Worm (Caenorhabditis elegans) whole organism, L1 larva: ENCODE data around the gene F10E9.11.

Source experiments
- C04F5.9 ChIP-seq: sonication (generic microtip); optimal IDR thresholded peaks from 2 replicates; lab custom pipeline; 2016; ENCODE audit warnings: missing genetic modification characterization, missing compliant biosample characterization
- Y116A8C.19 ChIP-seq: sonication (generic microtip); optimal IDR thresholded peaks from 2 replicates; lab custom pipeline; 2016; ENCODE audit warnings: missing compliant biosample characterization, missing genetic modification characterization, borderline replicate concordance
- alr-1 ChIP-seq: fragments of 200-800 bp; sonication (Bioruptor generic); optimal IDR thresholded peaks from 2 replicates; lab custom pipeline; 2018; ENCODE audit warnings: borderline replicate concordance, mild to moderate bottlenecking, missing genetic modification characterization, missing compliant biosample characterization
- blmp-1 ChIP-seq: fragments of 150-350 bp; optimal IDR thresholded peaks from 2 replicates; lab custom pipeline; 2014; ENCODE audit warnings: missing biosample characterization, missing genetic modification characterization
- ceh-82 ChIP-seq, 3 experiments: fragments of 150-350 bp in 1 of 3; sonication (generic microtip) in 2 of 3; optimal IDR thresholded peaks; 2 replicates each; lab custom pipeline; 2014 to 2017; ENCODE audit warnings: missing biosample characterization in 3 of 3, missing genetic modification characterization in 3 of 3
- ceh-88 ChIP-seq: fragments of 200-800 bp; sonication (Bioruptor generic); IDR thresholded peaks from 2 replicates; pipeline ENCODE4 v1.3.6; 2022; ENCODE audit warnings: missing genetic modification characterization, missing compliant biosample characterization
- dpl-1 ChIP-seq, 3 experiments: fragments of 150-350 bp in 2 of 3; sonication (generic microtip) in 1 of 3; optimal IDR thresholded peaks; 2 replicates each; lab custom pipeline; 2014 to 2017; ENCODE audit warnings: missing biosample characterization in 3 of 3, missing genetic modification characterization in 3 of 3, missing genetic modification reagents in 3 of 3
- dsc-1 ChIP-seq: sonication (generic microtip); optimal IDR thresholded peaks from 2 replicates; lab custom pipeline; 2016; ENCODE audit warnings: mild to moderate bottlenecking, missing genetic modification characterization, missing compliant biosample characterization
- efl-1 ChIP-seq, 4 experiments: fragments of 150-350 bp; optimal IDR thresholded peaks in 3 of 4; peaks in 1 of 4; 1 replicate in 1 of 4; 2 replicates in 3 of 4; lab custom pipeline; 2014; ENCODE audit warnings: missing biosample characterization in 2 of 4, missing genetic modification characterization in 2 of 4, missing genetic modification reagents in 2 of 4
- efl-3 ChIP-seq: fragments of 200-800 bp; sonication (Bioruptor generic); optimal IDR thresholded peaks from 2 replicates; lab custom pipeline; 2018; ENCODE audit warnings: mild to moderate bottlenecking, missing genetic modification characterization, missing compliant biosample characterization
- elt-3 ChIP-seq, 6 experiments: fragments of 150-350 bp in 1 of 6; sonication (generic microtip); optimal IDR thresholded peaks; 2 replicates each; lab custom pipeline; 2017 to 2018; ENCODE audit warnings: missing biosample characterization in 6 of 6, missing genetic modification characterization in 6 of 6, inconsistent platforms in 1 of 6
- fkh-4 ChIP-seq: sonication (generic microtip); optimal IDR thresholded peaks from 2 replicates; lab custom pipeline; 2016; ENCODE audit warnings: missing compliant biosample characterization, missing genetic modification characterization, borderline replicate concordance
- fkh-8 ChIP-seq: sonication (generic microtip); optimal IDR thresholded peaks from 2 replicates; lab custom pipeline; 2016; ENCODE audit warnings: mild to moderate bottlenecking, missing genetic modification characterization, missing compliant biosample characterization
- grh-1 ChIP-seq: fragments of 200-800 bp; sonication (Bioruptor generic); IDR thresholded peaks from 2 replicates; pipeline ENCODE4 v1.3.6; 2022; ENCODE audit warnings: missing genetic modification reagents, missing genetic modification characterization, missing compliant biosample characterization
- hlh-17 ChIP-seq: fragments of 200-800 bp; sonication (Bioruptor generic); optimal IDR thresholded peaks from 2 replicates; lab custom pipeline; 2018; ENCODE audit warnings: missing genetic modification characterization, mild to moderate bottlenecking, missing compliant biosample characterization, moderate library complexity, borderline replicate concordance
- hlh-4 ChIP-seq: sonication (generic microtip); optimal IDR thresholded peaks from 2 replicates; lab custom pipeline; 2016; ENCODE audit warnings: mild to moderate bottlenecking, missing genetic modification characterization, missing compliant biosample characterization
- jun-1 ChIP-seq: fragments of 150-350 bp; optimal IDR thresholded peaks from 2 replicates; lab custom pipeline; 2014; ENCODE audit warnings: missing biosample characterization, missing genetic modification reagents, missing genetic modification characterization
- lin-13 ChIP-seq: fragments of 150-350 bp; optimal IDR thresholded peaks from 2 replicates; lab custom pipeline; 2014; ENCODE audit warnings: missing biosample characterization, missing genetic modification reagents, missing genetic modification characterization
- lin-35 ChIP-seq, 2 experiments: fragments of 150-350 bp; optimal IDR thresholded peaks; 2 replicates each; lab custom pipeline; 2014; ENCODE audit warnings: missing biosample characterization in 2 of 2, missing genetic modification characterization in 2 of 2, missing genetic modification reagents in 2 of 2
- lin-39 ChIP-seq: fragments of 150-350 bp; optimal IDR thresholded peaks from 2 replicates; lab custom pipeline; 2014; ENCODE audit warnings: missing biosample characterization, missing genetic modification reagents, missing genetic modification characterization
- lir-3 ChIP-seq: sonication (generic microtip); optimal IDR thresholded peaks from 2 replicates; lab custom pipeline; 2016; ENCODE audit warnings: mild to moderate bottlenecking, missing genetic modification characterization, moderate library complexity, missing compliant biosample characterization; ENCODE audit not compliant: poor library complexity
- mdl-1 ChIP-seq, 2 experiments: fragments of 150-350 bp; optimal IDR thresholded peaks; 2 replicates each; lab custom pipeline; 2014 to 2017; ENCODE audit warnings: missing biosample characterization in 2 of 2, missing genetic modification characterization in 2 of 2, inconsistent platforms in 1 of 2
- mef-2 ChIP-seq: fragments of 150-350 bp; optimal IDR thresholded peaks from 2 replicates; lab custom pipeline; 2014; ENCODE audit warnings: missing biosample characterization, missing genetic modification characterization
- mep-1 ChIP-seq: fragments of 150-350 bp; optimal IDR thresholded peaks from 2 replicates; lab custom pipeline; 2014; ENCODE audit warnings: missing biosample characterization, missing genetic modification characterization
- nhr-12 ChIP-seq: sonication (generic microtip); optimal IDR thresholded peaks from 2 replicates; lab custom pipeline; 2017; ENCODE audit warnings: missing biosample characterization, missing genetic modification characterization
- nhr-19 ChIP-seq: fragments of 200-800 bp; sonication (Bioruptor generic); conservative IDR thresholded peaks from 2 replicates; pipeline ENCODE4 v1.3.6; 2022; ENCODE audit warnings: missing genetic modification characterization, missing compliant biosample characterization
- nhr-20 ChIP-seq: sonication (generic microtip); optimal IDR thresholded peaks from 2 replicates; lab custom pipeline; 2016; ENCODE audit warnings: mild to moderate bottlenecking, missing genetic modification characterization, missing compliant biosample characterization
- nhr-237 ChIP-seq: fragments of 150-350 bp; optimal IDR thresholded peaks from 2 replicates; lab custom pipeline; 2014; ENCODE audit warnings: missing biosample characterization, missing genetic modification characterization
- nhr-28 ChIP-seq: fragments of 150-350 bp; optimal IDR thresholded peaks from 2 replicates; lab custom pipeline; 2014; ENCODE audit warnings: missing biosample characterization, missing genetic modification characterization
- nhr-77 ChIP-seq: fragments of 150-350 bp; optimal IDR thresholded peaks from 2 replicates; lab custom pipeline; 2014; ENCODE audit warnings: missing biosample characterization, missing genetic modification characterization
- nhr-84 ChIP-seq: sonication (generic microtip); optimal IDR thresholded peaks from 2 replicates; lab custom pipeline; 2017; ENCODE audit warnings: missing biosample characterization, missing genetic modification characterization
- nhr-85 ChIP-seq: sonication (generic microtip); peaks from one replicate; lab custom pipeline; 2016; ENCODE audit warnings: missing genetic modification characterization, inconsistent platforms, missing compliant biosample characterization
- pag-3 ChIP-seq: sonication (generic microtip); optimal IDR thresholded peaks from 2 replicates; lab custom pipeline; 2017; ENCODE audit warnings: missing genetic modification characterization, mild to moderate bottlenecking, missing compliant biosample characterization, antibody characterized with exemption, borderline replicate concordance; ENCODE audit not compliant: insufficient read depth
- pqm-1 ChIP-seq: sonication (generic microtip); optimal IDR thresholded peaks from 3 replicates; lab custom pipeline; 2017; ENCODE audit warnings: missing biosample characterization, missing genetic modification characterization
- rnt-1 ChIP-seq: sonication (generic microtip); optimal IDR thresholded peaks from 2 replicates; lab custom pipeline; 2016; ENCODE audit warnings: mild to moderate bottlenecking, missing genetic modification characterization, moderate library complexity, missing compliant biosample characterization
- skn-1 ChIP-seq: fragments of 150-350 bp; optimal IDR thresholded peaks from 2 replicates; lab custom pipeline; 2014; ENCODE audit warnings: missing biosample characterization, missing genetic modification characterization
- snpc-4 ChIP-seq: fragments of 150-350 bp; optimal IDR thresholded peaks from 2 replicates; lab custom pipeline; 2014; ENCODE audit warnings: missing biosample characterization, missing genetic modification characterization
- sox-4 ChIP-seq: sonication (generic microtip); optimal IDR thresholded peaks from 2 replicates; lab custom pipeline; 2016; ENCODE audit warnings: missing genetic modification characterization, missing compliant biosample characterization
- swsn-7 ChIP-seq: sonication (generic microtip); optimal IDR thresholded peaks from 2 replicates; lab custom pipeline; 2016; ENCODE audit warnings: missing genetic modification characterization, missing compliant biosample characterization
- tbx-2 ChIP-seq: sonication (generic microtip); optimal IDR thresholded peaks from 2 replicates; lab custom pipeline; 2016; ENCODE audit warnings: missing genetic modification characterization, missing compliant biosample characterization
- tlp-1 ChIP-seq: fragments of 150-350 bp; optimal IDR thresholded peaks from 2 replicates; lab custom pipeline; 2014; ENCODE audit warnings: missing biosample characterization, missing genetic modification characterization
- unc-86 ChIP-seq: sonication (generic microtip); optimal IDR thresholded peaks from 2 replicates; lab custom pipeline; 2016; ENCODE audit warnings: missing genetic modification characterization, missing compliant biosample characterization
- unc-98 ChIP-seq: fragments of 200-800 bp; sonication (Bioruptor generic); IDR thresholded peaks from 2 replicates; pipeline ENCODE4 v1.3.6; 2022; ENCODE audit warnings: missing genetic modification characterization, missing compliant biosample characterization
- vab-15 ChIP-seq: sonication (generic microtip); optimal IDR thresholded peaks from 2 replicates; lab custom pipeline; 2017; ENCODE audit warnings: missing genotype, mild to moderate bottlenecking, missing genetic modification characterization, missing compliant biosample characterization
- ztf-11 ChIP-seq, 2 experiments: sonication (generic microtip); optimal IDR thresholded peaks; 2 replicates each; lab custom pipeline; 2016 to 2017; ENCODE audit warnings: missing genetic modification characterization in 2 of 2, missing biosample characterization in 1 of 2, missing compliant biosample characterization in 1 of 2
- ztf-4 ChIP-seq: fragments of 150-350 bp; optimal IDR thresholded peaks from 2 replicates; lab custom pipeline; 2014; ENCODE audit warnings: missing biosample characterization, missing genetic modification characterization

F10E9.11 gene

DNA sequence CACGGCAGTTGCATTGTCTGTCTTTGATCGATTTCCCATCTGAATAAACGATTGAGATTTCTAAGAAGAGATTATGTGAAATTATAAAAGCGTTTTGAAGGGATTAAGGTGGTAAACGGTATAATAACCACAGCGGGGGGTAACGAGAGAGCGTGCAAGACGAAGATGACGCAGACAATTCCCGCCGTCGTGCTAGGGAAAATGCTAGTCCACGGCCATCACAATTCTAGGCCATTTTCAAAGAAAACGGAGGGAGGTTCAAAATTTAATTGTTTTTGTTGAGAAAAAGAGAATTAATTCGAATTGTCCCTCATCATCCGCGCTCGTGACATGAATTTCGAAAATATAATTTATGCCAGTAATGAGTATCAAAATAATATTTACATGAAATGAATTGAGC is at the start of gene F10E9.11 (continued):
- TF ChIP-seq tlp-1 (no peak), ztf-4 (peak; percentile 57), nhr-85 (tag; lab: Kevin White, UChicago) (peak; percentile 96), C04F5.9 (peak; percentile 74), mef-2 (no peak), sox-4 (peak; percentile 91), dpl-1 (GFP tag; optimal IDR thresholded peaks at IDR 0.05; lab: Kevin White, UChicago) (peak; percentile 96), nhr-237 (tag; lab: Kevin White, UChicago) (peak; percentile 2), nhr-20 (tag; lab: Kevin White, UChicago) (peak; percentile 86), ztf-11 (tag; optimal IDR thresholded peaks at IDR 0.05; lab: Kevin White, UChicago) (peak in 1 of 2 experiments; percentile 91), ceh-82 (tag; optimal IDR thresholded peaks at IDR 0.05; lab: Kevin White, UChicago) (peak; percentile 71 to 77 (median 74)), skn-1 (tag; lab: Kevin White, UChicago) (peak; percentile 76), rnt-1 (tag; lab: Kevin White, UChicago) (peak; percentile 98), elt-3 (tag; optimal IDR thresholded peaks at IDR 0.05; lab: Kevin White, UChicago) (peak in 3 of 6 experiments; percentile 25 to 52 (median 28)), ceh-88 (GFP tag; lab: Robert Waterston, UW) (peak; percentile 53; the same call in 1 of the 2 replicates), dsc-1 (tag; lab: Kevin White, UChicago) (peak; percentile 92), mdl-1 (tag; optimal IDR thresholded peaks at IDR 0.05; lab: Kevin White, UChicago) (peak in 1 of 2 experiments; percentile 62), swsn-7 (peak; percentile 85), Y116A8C.19 (tag; lab: Kevin White, UChicago) (peak; percentile 57), efl-3 (GFP tag; lab: Kevin White, UChicago) (no peak), nhr-19 (GFP tag; lab: Robert Waterston, UW) (peak; percentile 84), tbx-2 (tag; lab: Kevin White, UChicago) (peak; percentile 92), nhr-84 (tag; lab: Kevin White, UChicago) (no peak), lir-3 (tag; lab: Kevin White, UChicago) (peak; percentile 96), jun-1 (peak; percentile 76), nhr-28 (tag; lab: Kevin White, UChicago) (no peak), lin-39 (peak; percentile 49), pqm-1 (tag; lab: Kevin White, UChicago) (no peak), vab-15 (tag; lab: Kevin White, UChicago) (peak; percentile 85), alr-1 (tag; lab: Kevin White, UChicago) (no peak), unc-98 (GFP tag; lab: Robert Waterston, UW) (peak; percentile 76)

DNA sequence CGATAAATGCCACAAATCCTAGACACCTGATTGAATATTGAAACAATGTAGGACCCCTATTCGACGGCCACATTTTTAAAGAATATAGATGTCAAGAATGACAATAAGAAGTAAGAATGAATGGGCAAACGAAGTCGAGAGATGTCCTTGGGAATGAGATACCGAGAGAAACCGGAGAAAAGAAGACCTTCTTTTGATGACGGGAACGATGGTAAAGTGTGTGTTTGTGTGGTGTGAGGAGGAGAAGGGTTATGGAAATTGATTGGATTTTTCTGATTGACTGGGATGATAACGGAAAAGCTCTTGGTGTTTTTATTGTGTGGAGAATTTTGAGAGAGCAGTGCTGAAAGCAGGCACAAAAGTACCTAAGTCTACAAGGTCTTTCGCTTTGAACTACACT is 49.6 kb upstream of the F10E9.11 start, which contains the start of gene R05D3.9:
Gene R05D3.9 (minus strand): TSS at position 101 of the 400 bp plus-strand sequence.
- no peak for TF ChIP-seq dsc-1 (tag; lab: Kevin White, UChicago)
- TF ChIP-seq efl-1 (optimal IDR thresholded peaks at IDR 0.05; lab: Kevin White, UChicago): no peak
- peak in 1 of 2 experiments; percentile 6 for TF ChIP-seq efl-1 (GFP tag; optimal IDR thresholded peaks at IDR 0.05 in 1 of 2; lab: Kevin White, UChicago)
- no peak for TF ChIP-seq grh-1 (GFP tag; lab: Robert Waterston, UW)
- peak; percentile 49 for TF ChIP-seq mep-1 (tag; lab: Kevin White, UChicago)
- TF ChIP-seq hlh-4 (tag; lab: Kevin White, UChicago): no peak
- TF ChIP-seq nhr-85 (tag; lab: Kevin White, UChicago): peak; percentile 46
- TF ChIP-seq blmp-1 (tag; lab: Kevin White, UChicago): peak; percentile 35
- no peak for TF ChIP-seq snpc-4 (tag; lab: Kevin White, UChicago)

DNA sequence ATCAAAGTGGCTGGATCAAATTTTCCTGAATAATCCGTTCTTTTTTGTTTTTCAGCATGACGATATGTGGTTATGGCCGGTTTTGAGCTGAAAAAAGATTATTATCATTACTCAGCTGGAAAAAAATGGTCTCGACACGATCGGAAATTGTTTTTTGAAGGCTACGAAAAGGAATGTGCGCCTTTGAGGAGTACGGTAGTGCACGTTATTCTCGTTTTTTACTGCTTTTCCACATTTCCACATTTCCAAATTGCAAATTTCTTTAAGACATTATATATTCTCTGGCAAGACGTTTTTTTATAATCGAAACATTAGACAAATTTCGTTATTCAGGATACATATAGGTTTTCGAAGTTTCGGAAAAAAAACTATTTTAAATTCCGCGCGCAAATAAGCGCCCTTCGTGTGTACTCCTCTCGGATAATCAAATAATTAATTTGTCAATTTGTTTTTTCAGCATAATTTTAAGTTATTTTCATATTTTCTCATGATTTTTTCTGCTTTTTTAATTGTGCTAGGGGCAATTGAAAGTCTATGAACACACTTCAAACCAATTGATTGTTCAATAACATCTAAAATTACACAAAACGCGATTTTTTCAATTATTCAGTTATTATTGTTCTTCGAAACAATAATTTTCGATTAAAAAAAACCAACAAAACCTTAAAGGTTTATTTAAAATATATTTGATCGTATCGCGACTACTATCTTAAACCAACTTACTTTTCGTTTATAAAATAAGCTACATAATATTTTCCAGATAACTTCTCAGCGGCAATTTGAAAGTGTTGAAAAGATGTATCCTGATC is 44.4 kb upstream of the F10E9.11 start, which contains the start of gene R05D3.3:
Gene R05D3.3 (plus strand): TSS at position 759 of the 809 bp plus-strand sequence.
- TF ChIP-seq lin-39: no peak
- TF ChIP-seq hlh-17 (GFP tag; lab: Kevin White, UChicago): no peak
- no peak for TF ChIP-seq nhr-77 (tag; lab: Kevin White, UChicago)
- TF ChIP-seq lin-35 (GFP tag; optimal IDR thresholded peaks at IDR 0.05; lab: Kevin White, UChicago): peak in 1 of 2 experiments; percentile 62
- no peak for TF ChIP-seq efl-3 (GFP tag; lab: Kevin White, UChicago)
- TF ChIP-seq fkh-8: no peak
- no peak for TF ChIP-seq lin-13
- peak in 1 of 2 experiments; percentile 29 for TF ChIP-seq efl-1 (optimal IDR thresholded peaks at IDR 0.05; lab: Kevin White, UChicago)
- TF ChIP-seq efl-1 (GFP tag; optimal IDR thresholded peaks at IDR 0.05 in 1 of 2; lab: Kevin White, UChicago): peak; percentile 33 to 93
- no peak for TF ChIP-seq pag-3
- TF ChIP-seq nhr-28 (tag; lab: Kevin White, UChicago): no peak
- no peak for TF ChIP-seq nhr-12 (tag; lab: Kevin White, UChicago)
- peak in 2 of 3 experiments; percentile 4 to 36 for TF ChIP-seq dpl-1 (GFP tag; optimal IDR thresholded peaks at IDR 0.05; lab: Kevin White, UChicago)
- TF ChIP-seq fkh-4 (tag; lab: Kevin White, UChicago): no peak
- TF ChIP-seq unc-86 (tag; lab: Kevin White, UChicago): no peak
- TF ChIP-seq tbx-2 (tag; lab: Kevin White, UChicago): no peak
